Fruit fly (Drosophila melanogaster): ENCODE measurements around the gene MCU.

The MCU gene

DNA sequence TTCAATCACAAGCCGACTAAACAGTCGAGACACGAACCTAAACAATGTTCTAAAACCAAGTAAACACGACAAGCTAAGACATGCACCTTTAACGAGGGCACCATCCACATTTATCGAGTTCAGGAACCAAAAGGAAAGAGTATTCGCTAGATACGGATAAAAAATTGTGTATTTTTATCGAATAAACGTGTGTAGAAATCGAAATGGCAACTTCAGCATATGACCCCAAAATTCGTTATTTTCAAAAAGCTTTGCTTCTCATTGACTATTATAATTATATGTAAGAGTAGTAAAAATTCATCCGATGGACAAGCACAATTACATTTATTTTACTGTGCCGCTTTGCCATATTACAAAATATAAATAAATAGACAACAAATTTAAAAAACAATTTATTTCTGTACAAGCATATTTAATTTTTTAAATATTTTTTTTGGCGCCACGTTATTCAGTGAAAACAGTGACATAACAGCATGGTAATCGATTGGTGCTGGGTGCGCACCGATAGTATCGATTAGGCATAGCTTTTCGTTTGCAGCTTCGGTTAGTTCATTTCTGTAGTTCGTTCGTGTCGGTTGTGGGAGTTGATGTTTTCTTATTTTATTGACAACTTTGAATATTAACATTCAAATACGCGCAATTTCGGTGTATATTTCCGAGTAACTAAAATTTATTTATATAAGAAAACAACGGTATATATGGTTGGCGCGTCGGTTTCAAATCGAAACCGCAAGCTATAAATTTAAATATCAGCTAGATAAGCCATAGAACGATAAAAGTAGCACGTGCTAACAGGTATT lies at the start of gene MCU:
Gene MCU, plus strand, starts transcription at position 561 of the 800 bp plus-strand sequence.
- TF ChIP-seq CG17801 (GFP tag; optimal IDR thresholded peaks at IDR 0.05; ENCODE audit: partially characterized antibody), result peak; percentile 22

- TF ChIP-seq CG17801 (GFP tag; optimal IDR thresholded peaks at IDR 0.05; ENCODE audit: partially characterized antibody), result no peak
Observed at dm6 chr3L:6508083-6508482, 42.5 kb upstream of the MCU start.

DNA sequence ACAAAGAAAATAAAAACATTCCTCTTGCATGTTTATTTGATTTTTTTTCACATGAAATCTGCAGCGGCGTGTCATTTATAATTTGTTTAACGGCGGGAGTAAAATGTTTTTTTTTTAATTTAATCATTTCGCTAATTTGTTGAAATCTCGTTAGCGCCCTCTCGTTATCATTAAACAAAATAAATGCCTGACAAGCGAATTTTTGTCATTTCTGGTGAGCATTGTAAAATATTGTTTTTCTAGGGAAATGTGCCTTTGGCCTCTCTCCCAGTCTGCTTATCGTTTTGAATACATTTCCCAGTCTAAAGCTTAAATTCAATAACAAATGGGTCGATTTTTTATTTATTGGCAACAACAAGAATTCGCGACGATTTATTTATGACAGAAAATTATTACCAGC lies 38.3 kb upstream of the MCU start:
- TF ChIP-seq CG17801 (GFP tag; optimal IDR thresholded peaks at IDR 0.05; ENCODE audit: partially characterized antibody), result no peak

DNA sequence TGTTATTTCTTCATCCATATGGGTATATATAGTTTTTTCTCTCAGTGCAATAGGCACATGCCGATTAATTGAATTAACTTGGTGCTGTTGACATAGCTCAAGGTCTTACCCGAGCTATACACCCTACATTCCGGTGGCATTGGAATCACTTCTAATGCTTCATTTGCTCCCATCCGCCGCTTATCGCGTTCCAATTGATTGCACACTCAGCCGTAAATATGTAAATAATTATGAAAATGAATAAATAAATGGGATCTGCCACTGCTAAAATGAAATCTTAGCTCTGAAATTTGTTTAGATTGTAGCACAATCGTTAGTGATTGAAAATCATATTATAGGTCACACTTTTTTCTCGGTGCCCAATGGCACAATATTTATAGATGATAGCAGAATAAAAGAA lies 33.6 kb upstream of the MCU start:
- no peak for TF ChIP-seq CG17801 (GFP tag; optimal IDR thresholded peaks at IDR 0.05; ENCODE audit: partially characterized antibody)

DNA sequence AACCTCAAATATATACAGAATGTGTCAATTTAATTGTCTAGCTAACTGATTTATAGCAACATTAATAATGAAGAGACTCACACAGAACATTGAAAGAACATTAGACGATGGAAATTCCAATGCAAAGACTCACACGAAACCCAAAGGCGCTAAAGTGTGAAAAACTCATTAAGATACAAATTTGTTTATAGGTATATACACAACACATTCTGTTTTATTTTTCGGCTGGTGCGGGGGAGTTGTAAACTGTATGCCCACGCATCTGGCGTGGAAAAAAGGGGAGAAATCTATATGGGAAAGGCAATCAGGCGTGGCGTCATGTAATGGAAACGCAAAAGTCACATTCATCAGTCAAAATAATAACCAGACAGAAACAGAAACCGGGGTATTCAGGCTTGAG lies 30.9 kb upstream of the MCU start:
- TF ChIP-seq CG17801 (GFP tag; optimal IDR thresholded peaks at IDR 0.05; ENCODE audit: partially characterized antibody), result no peak

DNA sequence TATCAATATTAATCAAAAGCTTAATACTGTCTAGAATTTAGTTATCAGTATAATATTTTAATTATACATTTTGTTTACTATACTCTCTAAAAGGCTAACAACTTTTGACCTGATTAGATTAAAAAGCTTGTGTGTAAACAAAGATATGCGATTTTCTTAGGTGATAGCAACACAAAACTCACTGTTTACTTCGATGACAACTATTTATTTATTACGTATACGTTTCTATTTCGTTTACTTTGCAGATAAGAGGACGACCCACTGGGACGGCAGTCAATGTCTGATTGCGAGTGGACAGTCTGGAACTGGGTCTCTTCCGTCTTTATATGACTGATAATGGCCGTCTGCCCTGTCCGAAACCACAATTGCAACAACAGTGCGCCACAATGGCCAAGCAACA lies 27.8 kb upstream of the MCU start:
- TF ChIP-seq CG17801 (GFP tag; optimal IDR thresholded peaks at IDR 0.05; ENCODE audit: partially characterized antibody), result peak; percentile 42

dm6 chr3L:6530429-6530828 lies 20.1 kb upstream of the MCU start, which contains the start of gene betaTub65B:
Gene betaTub65B, plus strand, starts transcription at chr3L:6530729.
- TF ChIP-seq CG17801 (GFP tag; optimal IDR thresholded peaks at IDR 0.05; ENCODE audit: partially characterized antibody), result no peak

DNA sequence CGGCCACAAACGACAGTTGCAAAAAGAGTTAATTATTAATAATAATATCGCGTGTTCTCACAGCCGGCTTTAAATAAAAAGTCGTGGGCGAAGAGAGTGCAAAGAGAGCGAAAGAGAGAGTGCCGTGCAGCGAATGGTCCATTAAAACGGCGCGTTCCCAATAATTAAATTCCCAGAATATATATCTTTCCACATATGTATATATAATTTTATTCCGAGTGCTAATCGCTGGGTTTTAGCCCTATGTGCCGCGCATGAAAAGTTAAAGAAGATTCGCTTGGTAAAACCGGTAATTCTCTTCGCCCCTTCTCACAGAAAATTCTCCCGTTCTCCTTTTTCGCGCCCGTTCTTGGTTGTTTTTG lies 421 bp downstream of the MCU start:
- no peak for TF ChIP-seq CG17801 (GFP tag; optimal IDR thresholded peaks at IDR 0.05; ENCODE audit: partially characterized antibody)

dm6 chr3L:6551816-6552371 lies 1.4 kb downstream of the MCU start:
- TF ChIP-seq CG17801 (GFP tag; optimal IDR thresholded peaks at IDR 0.05; ENCODE audit: partially characterized antibody), result peak; percentile 19

DNA sequence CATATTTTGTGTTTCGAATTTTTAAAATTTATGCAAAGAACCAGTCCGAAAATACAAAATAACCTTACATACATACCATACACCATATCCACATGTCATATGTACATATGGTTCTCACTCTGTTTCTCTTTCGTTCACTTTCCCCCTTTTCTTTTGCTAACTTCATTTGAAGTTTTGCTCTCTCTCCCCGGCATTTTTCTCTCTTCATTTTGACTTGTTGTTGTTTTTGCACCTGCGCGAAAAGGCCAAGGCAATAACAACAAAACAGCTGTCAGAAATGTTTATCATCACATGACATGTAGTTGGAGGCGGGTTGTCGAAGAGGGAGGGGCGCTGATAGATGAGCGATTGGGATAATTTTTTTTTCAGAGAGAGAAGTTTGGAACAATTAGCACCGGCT lies 1.9 kb downstream of the MCU start:
- TF ChIP-seq CG17801 (GFP tag; optimal IDR thresholded peaks at IDR 0.05; ENCODE audit: partially characterized antibody), result no peak

- peak; percentile 94 for TF ChIP-seq CG17801 (GFP tag; optimal IDR thresholded peaks at IDR 0.05; ENCODE audit: partially characterized antibody)
Observed at dm6 chr3L:6552968-6553402, 2.4 kb downstream of the MCU start.

dm6 chr3L:6554056-6554739 lies 3.7 kb downstream of the MCU start:
- TF ChIP-seq CG17801 (GFP tag; optimal IDR thresholded peaks at IDR 0.05; ENCODE audit: partially characterized antibody), result no peak

DNA sequence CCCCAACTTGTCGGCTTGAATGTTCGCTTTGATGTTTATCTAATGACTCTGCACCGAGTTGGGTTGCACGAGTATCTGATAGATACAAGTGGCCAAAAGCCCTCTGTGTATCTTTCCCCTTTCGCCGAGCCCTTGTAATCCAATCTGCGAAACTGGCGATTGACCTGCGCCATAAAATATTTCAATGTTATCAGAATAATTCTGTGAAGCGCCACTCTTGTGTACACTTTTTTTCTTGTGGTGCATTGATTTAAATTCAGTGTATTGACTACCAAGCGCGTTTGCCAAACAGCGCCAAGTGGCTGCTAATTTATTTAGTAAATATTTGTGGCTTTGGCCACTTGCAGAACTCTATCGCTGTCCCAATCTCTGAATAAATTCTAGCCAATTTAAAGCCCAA lies 5.7 kb downstream of the MCU start:
- TF ChIP-seq CG17801 (GFP tag; optimal IDR thresholded peaks at IDR 0.05; ENCODE audit: partially characterized antibody), result no peak

DNA sequence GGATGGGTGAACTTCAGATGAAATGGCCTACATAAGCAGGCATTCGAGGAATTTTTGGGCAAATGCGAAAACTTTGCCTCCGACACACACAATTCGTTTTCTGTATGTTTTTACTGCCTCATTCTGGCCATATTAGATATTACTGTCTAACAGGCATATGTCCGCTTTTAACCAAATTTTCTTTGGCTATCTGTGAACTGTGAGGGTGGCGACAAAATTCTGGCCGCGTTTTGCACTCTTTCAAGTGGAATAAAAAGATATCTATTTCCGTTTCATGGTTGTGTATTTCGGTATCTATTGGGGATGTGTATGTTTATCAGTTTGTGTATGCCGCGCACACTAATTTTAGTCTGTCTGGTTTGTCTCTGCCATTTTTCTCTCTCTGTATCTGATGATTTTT lies 8.0 kb downstream of the MCU start:
- TF ChIP-seq CG17801 (GFP tag; optimal IDR thresholded peaks at IDR 0.05; ENCODE audit: partially characterized antibody), result no peak

DNA sequence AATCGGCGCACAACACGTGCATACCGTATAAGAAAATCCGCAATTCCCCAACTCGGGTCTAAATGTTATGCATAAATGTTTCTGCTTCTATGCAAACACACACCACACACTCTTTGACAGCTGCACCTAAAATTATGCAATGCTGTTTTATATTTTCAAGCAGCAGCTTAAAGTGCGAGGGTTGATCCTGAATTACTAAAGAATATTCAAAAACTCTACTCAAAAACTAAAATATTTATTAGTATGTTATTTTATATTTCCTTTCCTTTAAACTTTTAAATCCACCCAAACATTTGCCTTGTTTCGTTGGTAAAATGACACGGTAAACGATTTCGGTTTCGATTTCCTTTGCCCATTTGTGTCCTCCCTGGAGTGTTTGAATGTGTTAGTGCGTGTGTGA lies 10.5 kb downstream of the MCU start:
- TF ChIP-seq CG17801 (GFP tag; optimal IDR thresholded peaks at IDR 0.05; ENCODE audit: partially characterized antibody), result no peak

DNA sequence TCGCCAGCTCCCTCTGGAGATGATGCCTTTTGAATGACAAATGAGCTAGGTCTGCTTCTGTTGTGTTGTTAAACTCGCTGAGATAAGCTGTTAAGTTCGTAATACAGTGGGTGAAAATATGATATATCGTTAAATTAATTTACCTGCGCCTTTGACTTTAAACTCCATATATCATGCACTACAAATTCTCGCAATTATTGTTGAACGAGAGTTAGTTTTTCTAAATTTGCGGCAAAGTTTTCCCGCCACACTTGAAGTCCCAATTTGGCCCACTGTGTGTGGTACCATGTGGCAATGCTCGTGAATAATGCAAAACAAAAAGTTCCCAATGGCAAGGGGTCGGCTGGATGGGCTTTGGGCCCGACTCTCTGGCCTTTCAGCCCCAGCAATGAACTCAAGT lies 26.2 kb downstream of the MCU start:
- TF ChIP-seq CG17801 (GFP tag; optimal IDR thresholded peaks at IDR 0.05; ENCODE audit: partially characterized antibody), result no peak
